Worm (Caenorhabditis elegans) whole organism, L2 larva: Measurements from ENCODE around the gene acs-22.
A peak's percentile ranks its signal among the peaks of the same experiment; 100 is the strongest.

ENCODE experiments used
- C34F6.9 ChIP-seq: fragments of 150-350 bp; optimal IDR thresholded peaks from 2 replicates; lab custom pipeline; 2014; ENCODE audit warnings: missing biosample characterization, missing genetic modification characterization
- F13H6.1 ChIP-seq: sonication (generic microtip); optimal IDR thresholded peaks from 2 replicates; lab custom pipeline; 2016; ENCODE audit warnings: missing genetic modification characterization, missing compliant biosample characterization
- R02D3.7 ChIP-seq: fragments of 150-350 bp; optimal IDR thresholded peaks from 2 replicates; lab custom pipeline; 2014; ENCODE audit warnings: missing biosample characterization, missing genetic modification characterization
- Y55F3AM.14 ChIP-seq: fragments of 200-800 bp; sonication (Bioruptor generic); optimal IDR thresholded peaks from 2 replicates; lab custom pipeline; 2018; ENCODE audit warnings: mild to moderate bottlenecking, missing genetic modification characterization, missing compliant biosample characterization
- ZK546.5 ChIP-seq: sonication (generic microtip); optimal IDR thresholded peaks from 2 replicates; lab custom pipeline; 2017; ENCODE audit warnings: missing biosample characterization, missing genetic modification characterization
- alr-1 ChIP-seq: fragments of 150-350 bp; optimal IDR thresholded peaks from 2 replicates; lab custom pipeline; 2014; ENCODE audit warnings: missing biosample characterization, missing genetic modification characterization
- blmp-1 ChIP-seq: sonication (generic microtip); optimal IDR thresholded peaks from 2 replicates; lab custom pipeline; 2017; ENCODE audit warnings: missing genetic modification characterization, mild to moderate bottlenecking, missing compliant biosample characterization, antibody characterized with exemption, moderate library complexity; ENCODE audit not compliant: insufficient read depth
- crh-2 ChIP-seq: sonication (generic microtip); optimal IDR thresholded peaks from 2 replicates; lab custom pipeline; 2017; ENCODE audit warnings: missing biosample characterization, missing genetic modification characterization
- dmd-4 ChIP-seq: sonication (generic microtip); optimal IDR thresholded peaks from 2 replicates; lab custom pipeline; 2017; ENCODE audit warnings: missing biosample characterization, missing genetic modification characterization
- egl-27 ChIP-seq: sonication (generic microtip); optimal IDR thresholded peaks from 3 replicates; lab custom pipeline; 2017; ENCODE audit warnings: missing biosample characterization, missing genetic modification reagents, missing genetic modification characterization
- elt-1 ChIP-seq: fragments of 150-350 bp; optimal IDR thresholded peaks from 2 replicates; lab custom pipeline; 2014; ENCODE audit warnings: missing biosample characterization, missing genetic modification characterization
- fos-1 ChIP-seq: fragments of 150-350 bp; optimal IDR thresholded peaks from 2 replicates; lab custom pipeline; 2014; ENCODE audit warnings: missing biosample characterization, missing genetic modification characterization
- gmeb-1 ChIP-seq: fragments of 150-350 bp; optimal IDR thresholded peaks from 2 replicates; lab custom pipeline; 2014; ENCODE audit warnings: missing biosample characterization, missing genetic modification characterization
- lin-13 ChIP-seq: fragments of 150-350 bp; optimal IDR thresholded peaks from 2 replicates; lab custom pipeline; 2014; ENCODE audit warnings: missing biosample characterization, missing genetic modification reagents, missing genetic modification characterization
- lin-39 ChIP-seq: fragments of 150-350 bp; optimal IDR thresholded peaks from 2 replicates; lab custom pipeline; 2014; ENCODE audit warnings: missing biosample characterization, missing genetic modification reagents, missing genetic modification characterization
- lsy-2 ChIP-seq, 2 experiments: fragments of 150-350 bp in 1 of 2; sonication (generic microtip) in 1 of 2; optimal IDR thresholded peaks; 2 replicates each; lab custom pipeline; 2014 to 2017; ENCODE audit warnings: missing biosample characterization in 2 of 2, missing genetic modification characterization in 2 of 2
- mab-5 ChIP-seq: fragments of 150-350 bp; optimal IDR thresholded peaks from 2 replicates; lab custom pipeline; 2014; ENCODE audit warnings: missing biosample characterization, missing genetic modification characterization
- mdl-1 ChIP-seq, 2 experiments: fragments of 150-350 bp in 1 of 2; sonication (generic microtip) in 1 of 2; optimal IDR thresholded peaks; 2 replicates each; lab custom pipeline; 2017; ENCODE audit warnings: missing biosample characterization in 2 of 2, missing genetic modification characterization in 2 of 2
- nhr-11 ChIP-seq: fragments of 150-350 bp; optimal IDR thresholded peaks from 2 replicates; lab custom pipeline; 2014; ENCODE audit warnings: missing biosample characterization, missing genetic modification characterization
- nhr-129 ChIP-seq: fragments of 150-350 bp; optimal IDR thresholded peaks from 2 replicates; lab custom pipeline; 2014; ENCODE audit warnings: missing biosample characterization, missing genetic modification characterization
- nhr-21 ChIP-seq: fragments of 150-350 bp; optimal IDR thresholded peaks from 2 replicates; lab custom pipeline; 2014; ENCODE audit warnings: missing biosample characterization, missing genetic modification characterization
- nhr-237 ChIP-seq: fragments of 150-350 bp; optimal IDR thresholded peaks from 2 replicates; lab custom pipeline; 2014; ENCODE audit warnings: missing biosample characterization, missing genetic modification characterization
- sem-4 ChIP-seq: fragments of 150-350 bp; optimal IDR thresholded peaks from 2 replicates; lab custom pipeline; 2014; ENCODE audit warnings: missing biosample characterization, missing genetic modification reagents, missing genetic modification characterization
- skn-1 ChIP-seq: sonication (generic microtip); optimal IDR thresholded peaks from 2 replicates; lab custom pipeline; 2017; ENCODE audit warnings: missing biosample characterization, missing genetic modification characterization
- sma-3 ChIP-seq: sonication (generic microtip); optimal IDR thresholded peaks from 2 replicates; lab custom pipeline; 2016; ENCODE audit warnings: missing genetic modification reagents, missing genetic modification characterization, missing compliant biosample characterization
- sma-9 ChIP-seq, 2 experiments: fragments of 150-350 bp in 1 of 2; sonication (generic microtip) in 1 of 2; optimal IDR thresholded peaks; 2 replicates each; lab custom pipeline; 2014 to 2016; ENCODE audit warnings: missing genetic modification characterization in 2 of 2, mild to moderate bottlenecking in 1 of 2, missing biosample characterization in 1 of 2, missing compliant biosample characterization in 1 of 2, missing genetic modification reagents in 1 of 2, moderate library complexity in 1 of 2
- unc-39 ChIP-seq: fragments of 150-350 bp; optimal IDR thresholded peaks from 2 replicates; lab custom pipeline; 2014; ENCODE audit warnings: missing biosample characterization, missing genetic modification characterization
- unc-55 ChIP-seq: fragments of 150-350 bp; sonication (generic microtip); optimal IDR thresholded peaks from 3 replicates; lab custom pipeline; 2014; ENCODE audit warnings: missing biosample characterization, missing genetic modification reagents, missing genetic modification characterization
- ztf-11 ChIP-seq: sonication (generic microtip); optimal IDR thresholded peaks from 2 replicates; lab custom pipeline; 2017; ENCODE audit warnings: missing biosample characterization, missing genetic modification characterization
- ztf-4 ChIP-seq: fragments of 150-350 bp; optimal IDR thresholded peaks from 2 replicates; lab custom pipeline; 2014; ENCODE audit warnings: missing biosample characterization, missing genetic modification characterization

The acs-22 gene

ce11 chrX:8971461-8971860 is 40.5 kb downstream of the acs-22 start:
- peak; percentile 50 for TF ChIP-seq sma-9 (GFP tag; optimal IDR thresholded peaks at IDR 0.05; lab: Kevin White, UChicago)
- no peak for TF ChIP-seq sma-9 (tag; optimal IDR thresholded peaks at IDR 0.05; lab: Kevin White, UChicago)
- TF ChIP-seq lin-13 (GFP tag; lab: Kevin White, UChicago): peak; percentile 32
- no peak for TF ChIP-seq dmd-4
- no peak for TF ChIP-seq nhr-11 (tag; lab: Kevin White, UChicago)
- TF ChIP-seq nhr-21 (tag; lab: Kevin White, UChicago): peak; percentile 25
- TF ChIP-seq nhr-237 (tag; lab: Kevin White, UChicago): no peak
- TF ChIP-seq lsy-2 (tag; optimal IDR thresholded peaks at IDR 0.05; lab: Kevin White, UChicago): peak; percentile 19 to 36
- peak; percentile 63 for TF ChIP-seq nhr-129 (tag; lab: Kevin White, UChicago)
- peak; percentile 61 for TF ChIP-seq fos-1
- TF ChIP-seq unc-55 (GFP tag; lab: Kevin White, UChicago): peak; percentile 21
- TF ChIP-seq sma-3 (GFP tag; lab: Kevin White, UChicago): peak; percentile 44
- peak; percentile 50 for TF ChIP-seq gmeb-1 (tag; lab: Kevin White, UChicago)
- no peak for TF ChIP-seq skn-1
- peak; percentile 25 for TF ChIP-seq F13H6.1 (tag; lab: Kevin White, UChicago)
- TF ChIP-seq, all 48 proteins: peak for 10

ce11 chrX:8980676-8981075 is 49.7 kb downstream of the acs-22 start, which contains the start of gene nmur-1:
Gene nmur-1, plus strand, starts transcription at chrX:8980976.
- no peak for TF ChIP-seq sem-4
- TF ChIP-seq dmd-4: no peak
- TF ChIP-seq nhr-237 (tag; lab: Kevin White, UChicago): no peak
- no peak for TF ChIP-seq ztf-11
- no peak for TF ChIP-seq R02D3.7 (tag; lab: Kevin White, UChicago)
- TF ChIP-seq sma-9 (GFP tag; optimal IDR thresholded peaks at IDR 0.05; lab: Kevin White, UChicago): no peak
- TF ChIP-seq sma-9 (tag; optimal IDR thresholded peaks at IDR 0.05; lab: Kevin White, UChicago): no peak
- no peak for TF ChIP-seq egl-27 (tag; lab: Kevin White, UChicago)
- no peak for TF ChIP-seq elt-1 (tag; lab: Kevin White, UChicago)
- no peak for TF ChIP-seq unc-39 (tag; lab: Kevin White, UChicago)
- TF ChIP-seq nhr-129 (tag; lab: Kevin White, UChicago): no peak
- TF ChIP-seq F13H6.1 (tag; lab: Kevin White, UChicago): no peak
- no peak for TF ChIP-seq lin-39

- peak; percentile 63 for TF ChIP-seq F13H6.1 (tag; lab: Kevin White, UChicago)
- peak in 1 of 2 experiments; percentile 24 for TF ChIP-seq lsy-2 (tag; optimal IDR thresholded peaks at IDR 0.05; lab: Kevin White, UChicago)
- peak; percentile 20 for TF ChIP-seq Y55F3AM.14
- TF ChIP-seq elt-1 (tag; lab: Kevin White, UChicago): no peak
- TF ChIP-seq alr-1: no peak
- TF ChIP-seq blmp-1 (tag; lab: Kevin White, UChicago): no peak
- peak; percentile 50 for TF ChIP-seq nhr-129 (tag; lab: Kevin White, UChicago)
- TF ChIP-seq C34F6.9 (tag; lab: Kevin White, UChicago): peak; percentile 4
- no peak for TF ChIP-seq unc-55 (GFP tag; lab: Kevin White, UChicago)
- TF ChIP-seq, all 48 proteins: peak for 5
Observed at ce11 chrX:8986452-8986851, 55.5 kb downstream of the acs-22 start.

DNA sequence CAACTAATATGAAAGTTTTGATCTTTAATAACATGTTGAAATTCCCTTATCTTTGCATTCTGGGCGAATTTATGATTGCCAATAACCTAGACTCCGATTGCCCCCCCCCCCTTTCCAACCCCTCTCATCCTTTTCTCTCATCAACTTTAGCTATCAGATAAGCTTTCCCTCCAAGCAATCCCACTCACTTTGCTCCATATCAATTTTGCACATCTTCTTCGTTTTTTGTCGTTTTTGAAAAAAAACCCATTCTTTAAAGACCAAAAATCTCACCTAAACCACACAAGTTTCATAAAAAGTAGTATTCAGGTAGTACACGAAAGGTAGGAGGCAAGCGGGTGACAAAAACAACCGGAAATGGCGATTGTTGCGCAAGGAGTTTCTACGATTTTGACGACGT is 56.8 kb downstream of the acs-22 start, which contains the start of gene twk-18:
Gene twk-18 (plus strand): TSS at position 301 of the 400 bp plus-strand sequence.
- TF ChIP-seq sem-4: no peak
- no peak for TF ChIP-seq ZK546.5 (tag; lab: Kevin White, UChicago)
- no peak for TF ChIP-seq crh-2 (tag; lab: Kevin White, UChicago)
- no peak for TF ChIP-seq lsy-2 (tag; optimal IDR thresholded peaks at IDR 0.05; lab: Kevin White, UChicago)
- no peak for TF ChIP-seq mab-5 (tag; lab: Kevin White, UChicago)
- TF ChIP-seq nhr-237 (tag; lab: Kevin White, UChicago): no peak
- TF ChIP-seq nhr-129 (tag; lab: Kevin White, UChicago): no peak
- no peak for TF ChIP-seq ztf-4 (tag; lab: Kevin White, UChicago)
- TF ChIP-seq mdl-1 (tag; optimal IDR thresholded peaks at IDR 0.05; lab: Kevin White, UChicago): no peak
